Worm (Caenorhabditis elegans) whole organism, early embryonic: Measurements from ENCODE around the gene F28H6.4.

Source experiments
- B0310.2 ChIP-seq: sonication (generic microtip); optimal IDR thresholded peaks from 2 replicates; lab custom pipeline; 2016; ENCODE audit warnings: mild to moderate bottlenecking, missing genetic modification characterization, missing compliant biosample characterization
- F13C5.2 ChIP-seq: sonication (generic microtip); optimal IDR thresholded peaks from 2 replicates; lab custom pipeline; 2017; ENCODE audit warnings: mild to moderate bottlenecking, missing genetic modification characterization, inconsistent platforms, missing compliant biosample characterization
- aly-1 ChIP-seq: sonication (generic microtip); optimal IDR thresholded peaks from 2 replicates; lab custom pipeline; 2016; ENCODE audit warnings: missing genetic modification characterization, missing compliant biosample characterization
- ama-1 ChIP-seq: fragments of 150-350 bp; optimal IDR thresholded peaks from 2 replicates; lab custom pipeline; 2014
- ceh-13 ChIP-seq: fragments of 200-800 bp; sonication (Bioruptor generic); optimal IDR thresholded peaks from 2 replicates; lab custom pipeline; 2018; ENCODE audit warnings: mild to moderate bottlenecking, missing genetic modification characterization, missing compliant biosample characterization
- ceh-36 ChIP-seq: sonication (generic microtip); optimal IDR thresholded peaks from 2 replicates; lab custom pipeline; 2016; ENCODE audit warnings: missing genetic modification characterization, inconsistent platforms, missing compliant biosample characterization
- ets-7 ChIP-seq: sonication (generic microtip); optimal IDR thresholded peaks from 2 replicates; lab custom pipeline; 2016; ENCODE audit warnings: missing genotype, missing genetic modification characterization, missing compliant biosample characterization
- flt-1 ChIP-seq: fragments of 200-800 bp; sonication (Bioruptor generic); IDR thresholded peaks from 2 replicates; pipeline ENCODE4 v1.3.6; 2022; ENCODE audit warnings: missing genetic modification characterization, missing compliant biosample characterization
- hmbx-1 ChIP-seq: sonication (generic microtip); optimal IDR thresholded peaks from 2 replicates; lab custom pipeline; 2016; ENCODE audit warnings: mild to moderate bottlenecking, missing genetic modification characterization, missing compliant biosample characterization
- hmg-4 ChIP-seq: fragments of 200-800 bp; sonication (Bioruptor generic); optimal IDR thresholded peaks from 2 replicates; lab custom pipeline; 2018; ENCODE audit warnings: mild to moderate bottlenecking, missing genetic modification characterization, missing compliant biosample characterization
- hnd-1 ChIP-seq: sonication (generic microtip); optimal IDR thresholded peaks from 2 replicates; lab custom pipeline; 2016; ENCODE audit warnings: missing genetic modification characterization, missing compliant biosample characterization
- pes-1 ChIP-seq: fragments of 200-800 bp; sonication (Bioruptor generic); IDR thresholded peaks from 2 replicates; pipeline ENCODE4 v1.3.6; 2022; ENCODE audit warnings: missing genetic modification reagents, missing genetic modification characterization, missing compliant biosample characterization
- scrt-1 ChIP-seq: fragments of 200-800 bp; sonication (Bioruptor generic); IDR thresholded peaks from 2 replicates; pipeline ENCODE4 v1.3.6; 2022; ENCODE audit warnings: missing genetic modification characterization, missing compliant biosample characterization
- sea-1 ChIP-seq: fragments of 200-800 bp; sonication (Bioruptor generic); conservative IDR thresholded peaks from 2 replicates; pipeline ENCODE4 v1.3.6; 2022; ENCODE audit warnings: missing genetic modification characterization, missing compliant biosample characterization
- tbx-11 ChIP-seq: fragments of 200-800 bp; sonication (Bioruptor generic); IDR thresholded peaks from 2 replicates; pipeline ENCODE4 v1.3.6; 2022; ENCODE audit warnings: missing genetic modification characterization, missing compliant biosample characterization
- tbx-37 ChIP-seq: fragments of 200-800 bp; sonication (Bioruptor generic); conservative IDR thresholded peaks from 2 replicates; pipeline ENCODE4 v1.3.6; 2022; ENCODE audit warnings: missing genetic modification reagents, missing genetic modification characterization, missing compliant biosample characterization
- tra-4 ChIP-seq: sonication (generic microtip); optimal IDR thresholded peaks from 2 replicates; lab custom pipeline; 2017; ENCODE audit warnings: missing genetic modification characterization, missing compliant biosample characterization

F28H6.4 gene

ce11 chrX:14145634-14146033 is 18.0 kb downstream of the F28H6.4 start:
- TF ChIP-seq aly-1 (tag; lab: Kevin White, UChicago) (no peak), scrt-1 (GFP tag; lab: Robert Waterston, UW) (no peak), tbx-11 (GFP tag; lab: Robert Waterston, UW) (no peak), ets-7 (no peak), hmg-4 (GFP tag; lab: Kevin White, UChicago) (no peak), F13C5.2 (tag; lab: Kevin White, UChicago) (no peak), pes-1 (GFP tag; lab: Robert Waterston, UW) (no peak), tra-4 (tag; lab: Kevin White, UChicago) (no peak), hmbx-1 (no peak), flt-1 (no peak)

- TF ChIP-seq F13C5.2 (tag; lab: Kevin White, UChicago) = no peak
- TF ChIP-seq tbx-37 (GFP tag; lab: Robert Waterston, UW) = no peak
- no peak for TF ChIP-seq scrt-1 (GFP tag; lab: Robert Waterston, UW)
- no peak for TF ChIP-seq B0310.2 (tag; lab: Kevin White, UChicago)
- TF ChIP-seq tbx-11 (GFP tag; lab: Robert Waterston, UW) = no peak
- TF ChIP-seq ama-1 (lab: Kevin White, UChicago) = no peak
- TF ChIP-seq tra-4 (tag; lab: Kevin White, UChicago) = no peak
- no peak for TF ChIP-seq hmbx-1
- TF ChIP-seq hmg-4 (GFP tag; lab: Kevin White, UChicago) = no peak
- no peak for TF ChIP-seq ceh-36 (tag; lab: Kevin White, UChicago)
- TF ChIP-seq pes-1 (GFP tag; lab: Robert Waterston, UW) = no peak
- no peak for TF ChIP-seq ets-7
- no peak for TF ChIP-seq hnd-1 (tag; lab: Kevin White, UChicago)
- TF ChIP-seq flt-1 = no peak
- TF ChIP-seq ceh-13 (GFP tag; lab: Kevin White, UChicago) = no peak
- TF ChIP-seq aly-1 (tag; lab: Kevin White, UChicago) = no peak
- TF ChIP-seq sea-1 (GFP tag; lab: Robert Waterston, UW) = no peak
Observed at ce11 chrX:14146740-14147140, 19.1 kb downstream of the F28H6.4 start.

DNA sequence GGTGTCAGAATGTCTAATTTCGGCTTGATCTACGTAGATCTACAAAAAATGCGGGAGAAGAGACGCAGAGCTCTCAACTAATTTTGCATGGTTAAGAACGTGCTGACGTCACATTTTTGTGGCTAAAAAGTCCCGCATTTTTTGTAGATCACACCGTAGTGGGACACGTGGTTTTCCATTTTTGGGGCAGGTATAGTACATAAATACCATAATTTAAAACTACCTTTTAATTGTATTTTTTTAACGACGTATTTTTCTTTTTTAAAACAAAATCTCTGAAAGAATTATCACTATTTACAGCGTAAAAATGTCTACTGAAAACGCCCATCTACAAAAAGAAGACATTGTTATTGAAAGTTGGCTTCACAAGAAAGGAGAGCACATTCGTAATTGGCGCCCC is 19.7 kb downstream of the F28H6.4 start, which contains the start of gene akt-2:
TSS of gene akt-2 (plus strand) at position 301 of the 400 bp plus-strand sequence.
- TF ChIP-seq tbx-11 (GFP tag; lab: Robert Waterston, UW) = no peak
- no peak for TF ChIP-seq tbx-37 (GFP tag; lab: Robert Waterston, UW)
- TF ChIP-seq ceh-13 (GFP tag; lab: Kevin White, UChicago) = no peak
- no peak for TF ChIP-seq ets-7
- no peak for TF ChIP-seq ceh-36 (tag; lab: Kevin White, UChicago)
- TF ChIP-seq scrt-1 (GFP tag; lab: Robert Waterston, UW) = no peak
- no peak for TF ChIP-seq F13C5.2 (tag; lab: Kevin White, UChicago)

ce11 chrX:14152644-14153043 is 25.0 kb downstream of the F28H6.4 start:
- TF ChIP-seq hnd-1 (tag; lab: Kevin White, UChicago) (no peak), flt-1 (no peak), scrt-1 (GFP tag; lab: Robert Waterston, UW) (no peak), tra-4 (tag; lab: Kevin White, UChicago) (no peak), ama-1 (lab: Kevin White, UChicago) (no peak), pes-1 (GFP tag; lab: Robert Waterston, UW) (no peak), hmbx-1 (no peak), ets-7 (no peak), aly-1 (tag; lab: Kevin White, UChicago) (no peak), F13C5.2 (tag; lab: Kevin White, UChicago) (no peak), sea-1 (GFP tag; lab: Robert Waterston, UW) (no peak), ceh-36 (tag; lab: Kevin White, UChicago) (no peak), tbx-37 (GFP tag; lab: Robert Waterston, UW) (no peak), B0310.2 (tag; lab: Kevin White, UChicago) (no peak), ceh-13 (GFP tag; lab: Kevin White, UChicago) (no peak), tbx-11 (GFP tag; lab: Robert Waterston, UW) (no peak), hmg-4 (GFP tag; lab: Kevin White, UChicago) (no peak)

DNA sequence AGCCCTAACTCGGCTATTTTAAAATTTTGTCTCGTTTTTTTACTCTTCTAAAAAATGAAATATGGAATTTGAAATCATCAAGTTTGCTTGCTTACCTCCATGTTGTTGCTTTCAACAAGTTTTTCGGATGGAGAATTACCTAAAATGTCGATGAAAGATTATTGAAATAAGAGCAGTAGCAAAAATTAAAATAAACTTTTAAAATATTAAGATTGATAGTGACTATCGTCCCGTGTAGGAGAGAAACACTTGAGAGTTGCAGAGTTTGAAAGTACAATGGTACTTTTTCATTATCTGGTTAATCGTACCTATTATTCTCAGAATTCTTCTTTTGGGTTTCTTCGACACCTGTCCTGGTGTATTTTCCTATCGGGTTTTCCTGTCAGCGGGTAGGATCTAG is 29.2 kb downstream of the F28H6.4 start, which contains the start of gene ceh-90:
TSS of gene ceh-90 (minus strand) at position 101 of the 400 bp plus-strand sequence.
- TF ChIP-seq pes-1 (GFP tag; lab: Robert Waterston, UW) (no peak), F13C5.2 (tag; lab: Kevin White, UChicago) (no peak), hnd-1 (tag; lab: Kevin White, UChicago) (no peak), ets-7 (no peak), hmg-4 (GFP tag; lab: Kevin White, UChicago) (no peak), sea-1 (GFP tag; lab: Robert Waterston, UW) (no peak), flt-1 (no peak)

- no peak for TF ChIP-seq F13C5.2 (tag; lab: Kevin White, UChicago)
- TF ChIP-seq tra-4 (tag; lab: Kevin White, UChicago) = no peak
- no peak for TF ChIP-seq B0310.2 (tag; lab: Kevin White, UChicago)
- no peak for TF ChIP-seq aly-1 (tag; lab: Kevin White, UChicago)
Observed at ce11 chrX:14161684-14162347, 34.1 kb downstream of the F28H6.4 start, which contains the start of gene lgc-25. Gene lgc-25 (minus strand): TSS chrX:14161734.

DNA sequence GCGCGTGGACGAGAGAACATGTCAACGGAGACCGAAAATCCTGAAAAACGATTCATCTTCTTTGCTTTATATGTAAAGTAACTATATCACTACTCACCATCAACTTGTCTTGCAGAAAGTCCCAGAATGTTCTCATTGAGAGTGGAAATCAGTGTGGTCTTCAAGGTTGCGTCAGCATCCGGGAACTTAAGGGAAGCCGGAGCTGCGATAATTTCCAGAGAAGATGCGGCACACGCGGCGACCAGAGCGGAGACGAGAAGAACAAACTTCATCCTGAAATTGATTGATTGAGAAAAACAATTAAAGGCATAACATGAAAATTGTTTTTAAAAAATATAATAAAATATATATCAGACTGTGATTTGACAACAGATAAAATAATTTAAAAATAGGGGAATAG is 36.6 kb downstream of the F28H6.4 start, which contains the start of gene vha-20:
TSS of gene vha-20 (minus strand) at position 273 of the 400 bp plus-strand sequence.
- TF ChIP-seq hnd-1 (tag; lab: Kevin White, UChicago) = no peak
- TF ChIP-seq ceh-13 (GFP tag; lab: Kevin White, UChicago) = no peak
- no peak for TF ChIP-seq ama-1 (lab: Kevin White, UChicago)
- TF ChIP-seq ets-7 = no peak
- no peak for TF ChIP-seq tbx-37 (GFP tag; lab: Robert Waterston, UW)
